Worm (Caenorhabditis elegans) whole organism, L4 larva: ENCODE results near the gene C35C5.8.

ENCODE experiments used
- R02D3.7 ChIP-seq: fragments of 150-350 bp; sonication (generic microtip); optimal IDR thresholded peaks from 3 replicates; lab custom pipeline; 2014; ENCODE audit warnings: missing biosample characterization, missing genetic modification characterization
- Y5F2A.4 ChIP-seq: fragments of 200-800 bp; sonication (Bioruptor generic); optimal IDR thresholded peaks from 2 replicates; lab custom pipeline; 2018; ENCODE audit warnings: mild to moderate bottlenecking, missing genetic modification characterization, missing compliant biosample characterization
- ZK546.5 ChIP-seq, 2 experiments: sonication (generic microtip); optimal IDR thresholded peaks; 2 replicates each; lab custom pipeline; 2017; ENCODE audit warnings: missing biosample characterization in 2 of 2, missing genetic modification characterization in 2 of 2
- gei-8 ChIP-seq: fragments of 200-800 bp; sonication (Bioruptor generic); optimal IDR thresholded peaks from 2 replicates; lab custom pipeline; 2018; ENCODE audit warnings: mild to moderate bottlenecking, missing genetic modification characterization, missing compliant biosample characterization
- lin-29 ChIP-seq: fragments of 200-800 bp; sonication (Bioruptor generic); IDR thresholded peaks from 2 replicates; pipeline ENCODE4 v1.3.6; 2022; ENCODE audit warnings: missing genetic modification reagents, missing genetic modification characterization, missing compliant biosample characterization
- pha-4 ChIP-seq, 2 experiments: fragments of 150-350 bp in 1 of 2; fragments of 200-800 bp in 1 of 2; sonication (Bioruptor generic) in 1 of 2; IDR thresholded peaks in 1 of 2; optimal IDR thresholded peaks in 1 of 2; 2 replicates each; pipeline versions ENCODE4 v1.3.6 to Lab custom; 2014 to 2022; ENCODE audit warnings: missing genetic modification characterization in 2 of 2, missing genetic modification reagents in 2 of 2, missing biosample characterization in 1 of 2, missing compliant biosample characterization in 1 of 2
- unc-62 ChIP-seq, 3 experiments: fragments of 150-350 bp in 1 of 3; sonication (generic microtip); optimal IDR thresholded peaks in 2 of 3; peaks in 1 of 3; 1 replicate in 1 of 3; 2 replicates in 2 of 3; lab custom pipeline; 2014 to 2017; ENCODE audit warnings: missing biosample characterization in 3 of 3, missing genetic modification characterization in 3 of 3, missing genetic modification reagents in 3 of 3, missing genotype in 1 of 3

- TF ChIP-seq pha-4 (GFP tag; IDR thresholded peaks at IDR 0.05; lab: Robert Waterston, UW) (no peak), pha-4 (tag; optimal IDR thresholded peaks at IDR 0.05; lab: Kevin White, UChicago) (no peak), lin-29 (no peak), ZK546.5 (tag; optimal IDR thresholded peaks at IDR 0.05; lab: Kevin White, UChicago) (no peak), Y5F2A.4 (no peak), gei-8 (GFP tag; lab: Kevin White, UChicago) (no peak), R02D3.7 (tag; lab: Kevin White, UChicago) (no peak), unc-62 (GFP tag; optimal IDR thresholded peaks at IDR 0.05 in 1 of 2; lab: Kevin White, UChicago) (no peak), unc-62 (tag; optimal IDR thresholded peaks at IDR 0.05; lab: Kevin White, UChicago) (no peak)
Measured at ce11 chrX:11515381-11515780, 18.0 kb upstream of the C35C5.8 start.
